Worm (Caenorhabditis elegans) whole organism, midembryonic: ENCODE results near the gene sek-3.

ENCODE experiments used
- cog-1 ChIP-seq: sonication (generic microtip); optimal IDR thresholded peaks from 2 replicates; lab custom pipeline; 2016; ENCODE audit warnings: missing genetic modification characterization, missing compliant biosample characterization
- tab-1 ChIP-seq: fragments of 200-800 bp; sonication (Bioruptor generic); IDR thresholded peaks from 2 replicates; pipeline ENCODE4 v1.3.6; 2022; ENCODE audit warnings: missing genetic modification characterization, missing compliant biosample characterization
- ztf-29 ChIP-seq: fragments of 200-800 bp; sonication (Bioruptor generic); IDR thresholded peaks from 2 replicates; pipeline ENCODE4 v1.3.6; 2022; ENCODE audit warnings: missing genetic modification reagents, missing genetic modification characterization, missing compliant biosample characterization

DNA sequence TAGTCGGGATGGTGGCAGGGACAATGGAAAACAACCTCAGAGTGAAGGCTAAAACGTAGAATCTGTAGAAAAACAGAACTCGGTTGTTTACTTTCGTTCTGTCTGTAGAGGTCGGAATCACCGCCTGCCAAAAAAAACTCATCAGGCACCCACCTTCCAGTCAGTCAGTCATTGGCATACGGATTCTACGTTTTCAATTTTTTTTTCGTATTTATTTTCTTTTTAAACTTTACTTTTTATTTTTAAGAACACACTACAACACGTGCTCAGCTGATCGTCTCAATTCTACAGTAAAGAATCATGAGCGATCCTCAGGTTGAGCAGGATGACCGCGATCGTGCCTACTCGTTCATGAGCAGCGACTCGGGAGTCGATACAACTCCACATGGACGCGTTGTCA, 41.2 kb upstream of the sek-3 start, which contains the start of gene lfi-1:
- TF ChIP-seq tab-1 (GFP tag; lab: Robert Waterston, UW), result no peak
- TF ChIP-seq ztf-29 (GFP tag; lab: Robert Waterston, UW), result no peak
- no peak for TF ChIP-seq cog-1 (tag; lab: Kevin White, UChicago)
